Worm (Caenorhabditis elegans): ENCODE results near the gene eat-6.
"Not testable (repeated sequence)": the region's sequence is repeated elsewhere in the genome, so short reads cannot be mapped to it uniquely, and the experiment has no call there.

eat-6 gene

DNA sequence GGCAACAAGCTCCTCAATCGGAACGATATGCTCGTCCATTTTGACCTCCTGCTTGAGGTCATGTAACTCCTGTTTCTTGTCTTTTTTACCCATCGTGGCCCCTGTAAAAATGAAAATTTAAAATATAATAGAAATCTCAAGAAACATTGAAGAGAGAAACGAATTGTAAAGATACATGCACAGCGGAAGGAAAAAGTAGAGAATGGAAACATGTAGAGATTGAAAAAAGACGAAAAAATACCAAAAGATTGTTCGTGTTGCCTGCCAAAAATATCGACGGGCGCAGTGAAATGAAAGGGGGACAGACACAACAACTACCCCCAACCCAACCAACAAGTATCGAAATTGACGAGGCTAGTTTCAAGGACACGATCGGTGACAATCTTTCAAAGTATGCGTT lies at the start of gene eat-6:
TSS of gene eat-6 (minus strand) at position 101 of the 400 bp plus-strand sequence.
- no peak for TF ChIP-seq unc-62 (GFP tag; optimal IDR thresholded peaks at IDR 0.05)

DNA sequence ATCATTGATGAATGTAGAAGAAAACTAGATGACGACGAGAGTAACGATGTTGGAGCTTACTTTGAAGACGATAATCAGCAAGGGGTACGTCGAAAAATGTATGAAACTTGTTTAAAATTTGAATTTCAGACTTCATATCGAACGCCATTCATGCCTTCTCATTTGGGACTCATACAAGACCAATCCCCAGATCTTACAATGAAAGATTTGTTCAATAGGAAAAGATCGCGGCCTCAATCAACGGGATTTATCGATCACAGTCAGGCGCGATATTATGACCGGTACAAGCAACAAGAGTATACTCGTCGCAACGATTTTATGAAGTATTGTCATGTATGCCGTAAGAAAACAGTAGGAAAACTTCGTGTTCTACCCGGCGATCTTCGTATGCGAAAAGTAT lies 47.0 kb upstream of the eat-6 start:
- no peak for TF ChIP-seq unc-62 (GFP tag; optimal IDR thresholded peaks at IDR 0.05)

DNA sequence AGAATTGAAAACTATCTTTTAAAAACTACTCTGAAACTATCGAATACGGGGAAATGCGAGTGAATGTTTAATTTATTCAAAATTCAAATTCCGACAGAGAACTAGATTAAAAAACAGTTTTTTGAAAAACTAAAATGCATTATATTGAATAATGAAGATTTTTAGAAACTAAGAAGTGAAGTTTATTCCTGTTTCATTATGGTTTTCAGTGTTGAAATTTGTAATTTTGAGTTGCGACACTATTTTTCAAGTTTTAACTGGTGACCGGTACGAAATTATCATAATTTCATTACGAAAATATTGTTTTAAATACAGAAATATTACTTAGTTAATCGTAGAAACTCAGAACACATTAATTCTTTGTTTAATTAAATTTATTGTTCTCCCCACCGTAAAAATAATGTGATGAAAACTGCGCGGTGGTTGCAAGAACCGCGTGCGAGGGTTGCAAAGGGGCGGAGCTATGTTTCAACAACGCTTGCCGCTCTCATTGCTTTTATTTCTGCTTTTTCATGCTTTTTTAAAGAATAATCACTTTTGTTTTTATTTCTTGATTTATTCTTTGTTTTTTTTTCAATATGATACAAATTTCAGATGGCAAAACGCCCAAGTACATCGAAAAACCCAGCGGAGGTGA lies 46.4 kb upstream of the eat-6 start, which contains the start of gene him-17:
TSS of gene him-17 (plus strand) at position 595 of the 637 bp plus-strand sequence.
- no peak for TF ChIP-seq unc-62 (GFP tag; optimal IDR thresholded peaks at IDR 0.05)

DNA sequence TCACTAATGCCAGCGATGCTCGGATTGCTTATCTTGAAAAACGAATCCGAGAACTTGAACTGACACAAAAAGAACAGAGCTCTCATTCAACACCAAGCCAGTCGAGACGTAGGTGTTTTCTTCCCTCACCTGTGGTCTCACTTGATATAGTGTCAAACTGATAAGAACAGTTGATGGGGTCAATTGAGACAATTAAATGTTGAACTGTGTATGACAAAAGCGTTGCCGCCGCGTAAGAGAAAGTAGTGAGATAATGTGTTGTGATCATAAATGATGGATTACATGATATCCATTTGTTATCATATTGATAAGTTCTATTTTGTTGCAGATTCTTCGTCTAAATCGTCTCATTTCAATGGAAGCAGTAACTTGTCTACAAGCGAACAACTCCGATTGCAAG lies 43.9 kb upstream of the eat-6 start:
- no peak for TF ChIP-seq unc-62 (GFP tag; optimal IDR thresholded peaks at IDR 0.05)

DNA sequence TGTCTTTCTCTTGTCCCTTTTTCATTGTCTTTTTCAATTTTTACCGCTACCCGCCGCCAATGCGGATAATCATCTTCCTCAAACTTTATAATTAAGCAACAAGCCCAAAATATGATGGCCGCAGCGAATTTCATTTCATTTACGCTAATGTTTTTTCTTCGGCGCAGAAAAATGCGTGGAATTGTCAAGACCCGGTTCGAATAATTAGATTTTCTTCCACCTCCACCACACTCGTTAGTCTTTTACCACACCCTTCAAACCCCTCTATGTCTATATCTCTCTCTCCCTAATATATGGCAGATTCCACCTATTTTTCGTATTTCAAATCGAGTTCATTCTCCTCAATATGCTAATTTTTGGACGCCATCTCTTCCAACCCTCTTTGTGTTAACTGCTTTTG lies 40.7 kb upstream of the eat-6 start:
- TF ChIP-seq unc-62 (GFP tag; optimal IDR thresholded peaks at IDR 0.05), result no peak

DNA sequence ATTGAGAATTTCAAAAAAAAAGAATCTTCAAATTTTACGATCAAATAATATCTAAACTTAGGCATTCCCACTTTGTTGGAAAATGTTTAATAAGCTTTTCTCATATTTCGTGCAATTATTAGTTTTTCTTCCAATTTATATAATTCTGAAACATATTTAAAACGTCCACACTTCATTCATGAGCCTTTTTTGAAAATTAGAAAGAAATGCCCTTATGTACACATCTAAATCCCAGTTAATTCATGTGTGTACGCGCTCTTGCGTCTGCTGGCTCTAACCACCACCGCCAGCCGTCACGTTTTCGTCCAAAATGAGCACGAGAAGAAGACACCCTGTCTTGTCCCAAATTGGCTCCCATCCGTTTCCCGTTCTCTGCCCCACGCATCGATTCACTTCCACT lies 36.8 kb upstream of the eat-6 start:
- TF ChIP-seq unc-62 (GFP tag; optimal IDR thresholded peaks at IDR 0.05), result no peak

DNA sequence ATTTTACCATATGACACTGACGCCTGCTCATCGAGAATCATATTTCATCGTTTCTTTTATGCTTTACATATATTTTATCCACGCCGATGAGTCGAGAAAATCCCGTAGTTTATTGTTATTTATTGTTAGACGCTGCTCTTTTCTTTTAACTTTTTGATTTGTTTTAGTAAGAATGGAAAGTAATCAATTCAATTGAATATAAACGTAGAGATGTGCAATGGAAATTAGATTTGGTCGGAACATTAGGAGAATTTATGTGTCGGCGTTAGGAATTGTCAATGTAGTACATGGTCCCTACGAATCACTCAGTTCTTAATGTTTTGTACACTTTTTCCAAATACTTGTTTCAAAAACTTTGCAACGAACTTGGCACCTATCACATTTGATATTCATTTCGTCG lies 35.4 kb upstream of the eat-6 start:
- no peak for TF ChIP-seq unc-62 (GFP tag; optimal IDR thresholded peaks at IDR 0.05)

DNA sequence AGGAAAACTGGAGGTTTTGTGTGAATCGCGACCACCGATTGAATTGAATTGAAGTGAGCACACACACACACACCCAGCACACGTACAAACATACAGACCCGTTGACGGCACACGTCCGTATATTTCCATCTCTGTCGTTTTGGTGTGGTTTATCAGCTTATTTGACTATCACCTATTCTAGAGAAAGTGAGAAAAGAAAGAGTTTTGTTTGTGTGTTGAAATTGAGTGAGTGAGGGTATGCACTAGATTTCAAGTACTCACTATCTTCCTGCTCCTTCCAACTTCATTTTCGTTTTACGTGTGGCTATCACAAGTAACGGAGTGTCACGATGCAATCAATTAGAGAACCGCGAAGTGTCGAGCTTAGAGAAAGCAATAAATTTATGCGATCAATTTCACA lies 34.0 kb upstream of the eat-6 start:
- no peak for TF ChIP-seq unc-62 (GFP tag; optimal IDR thresholded peaks at IDR 0.05)

DNA sequence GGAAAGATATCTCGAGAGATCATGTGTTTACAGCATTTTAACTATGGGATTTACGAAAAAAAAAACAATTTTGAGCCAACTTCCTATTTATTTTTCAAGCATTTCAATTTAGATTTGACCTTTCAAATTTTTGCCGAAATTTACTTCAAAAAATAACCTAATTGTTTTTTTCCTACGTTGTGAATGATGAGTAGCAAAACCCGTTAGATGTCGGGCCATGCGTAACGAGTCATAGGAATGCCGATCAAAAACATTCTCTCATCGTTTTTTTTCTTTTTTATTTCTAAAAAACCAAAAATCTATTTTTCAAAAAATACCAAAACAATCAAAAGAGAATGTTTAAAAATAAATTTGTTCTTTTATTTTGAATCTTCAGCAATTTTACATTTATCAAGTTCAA lies 33.1 kb upstream of the eat-6 start:
- TF ChIP-seq unc-62 (GFP tag; optimal IDR thresholded peaks at IDR 0.05), result no peak

DNA sequence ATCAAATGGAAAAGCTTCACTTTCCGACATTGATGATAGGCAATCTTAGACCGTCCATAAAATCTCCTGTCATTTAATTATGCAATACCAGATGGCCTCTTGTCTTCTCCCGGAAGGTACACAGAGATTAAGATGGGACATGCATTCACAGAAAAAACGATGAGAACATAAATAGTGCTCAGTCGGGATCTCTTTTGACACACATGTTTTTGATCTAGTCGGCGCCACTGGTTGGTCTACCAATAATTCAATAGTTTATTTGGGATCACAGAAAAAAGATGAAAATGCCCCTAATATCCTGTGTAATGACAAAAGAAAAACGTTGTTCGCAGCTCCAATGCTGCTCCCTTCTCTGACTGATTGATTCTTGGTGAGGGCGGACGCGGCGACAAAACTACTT lies 31.3 kb upstream of the eat-6 start:
- no peak for TF ChIP-seq unc-62 (GFP tag; optimal IDR thresholded peaks at IDR 0.05)

DNA sequence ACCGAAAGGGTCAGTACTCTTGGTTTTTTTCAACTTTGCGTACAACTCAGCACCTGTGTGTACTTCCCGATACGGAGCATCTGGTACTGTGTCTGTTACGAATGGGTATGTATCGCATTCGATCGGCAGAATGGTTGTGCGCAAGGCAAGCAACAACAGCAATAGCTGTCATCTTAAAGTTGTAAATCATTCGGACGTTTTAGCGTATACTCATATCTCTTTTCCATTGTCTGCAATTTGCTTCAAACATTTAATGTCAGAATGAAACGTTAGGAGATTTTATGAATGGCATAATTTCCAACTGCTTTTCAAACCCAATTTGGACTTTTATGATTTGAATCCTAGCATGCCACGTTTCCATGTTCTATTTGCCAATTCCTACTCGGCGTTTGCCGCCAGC lies 27.3 kb upstream of the eat-6 start:
- no peak for TF ChIP-seq unc-62 (GFP tag; optimal IDR thresholded peaks at IDR 0.05)

DNA sequence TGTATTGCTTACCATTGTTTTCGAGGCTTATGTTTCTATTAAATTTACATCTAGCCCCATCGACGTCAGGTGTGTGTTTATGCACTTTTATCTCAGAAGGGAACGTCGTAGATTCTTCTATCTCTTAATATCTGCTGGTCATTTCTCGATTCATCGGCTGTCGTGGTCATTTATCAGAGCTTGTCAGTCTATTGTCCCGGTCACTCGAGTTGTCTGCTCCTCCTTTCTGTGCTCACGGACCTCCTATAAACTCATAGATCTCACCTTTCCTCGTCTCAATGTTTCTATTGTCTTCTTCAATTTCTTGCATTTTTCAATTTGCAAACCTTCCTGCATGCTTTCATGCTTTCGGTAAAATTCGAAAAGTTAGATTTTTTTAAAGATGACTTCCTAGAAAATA lies 24.4 kb upstream of the eat-6 start:
- TF ChIP-seq unc-62 (GFP tag; optimal IDR thresholded peaks at IDR 0.05), result no peak

DNA sequence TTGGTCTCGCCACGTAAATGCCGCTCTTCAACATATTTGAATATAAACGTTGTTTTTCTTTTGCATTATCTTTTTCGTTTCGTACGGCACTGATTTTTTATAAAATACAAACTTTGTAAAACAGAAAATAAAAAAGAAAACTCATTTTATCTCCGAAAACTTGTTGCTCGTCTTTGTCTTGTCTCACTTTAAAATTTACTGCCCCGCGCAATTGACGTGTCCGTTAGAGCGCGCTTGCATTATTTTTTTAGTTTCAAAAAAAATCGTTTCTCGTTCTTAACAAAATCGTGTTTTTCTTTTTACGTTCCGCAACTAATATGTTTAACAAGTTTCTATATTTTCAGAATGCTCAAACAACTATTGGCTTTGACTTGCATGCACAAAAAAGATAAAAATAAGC lies 22.8 kb upstream of the eat-6 start, which contains the start of gene noca-1:
TSS of gene noca-1 (plus strand) at position 345 of the 400 bp plus-strand sequence.
- no peak for TF ChIP-seq unc-62 (GFP tag; optimal IDR thresholded peaks at IDR 0.05)

DNA sequence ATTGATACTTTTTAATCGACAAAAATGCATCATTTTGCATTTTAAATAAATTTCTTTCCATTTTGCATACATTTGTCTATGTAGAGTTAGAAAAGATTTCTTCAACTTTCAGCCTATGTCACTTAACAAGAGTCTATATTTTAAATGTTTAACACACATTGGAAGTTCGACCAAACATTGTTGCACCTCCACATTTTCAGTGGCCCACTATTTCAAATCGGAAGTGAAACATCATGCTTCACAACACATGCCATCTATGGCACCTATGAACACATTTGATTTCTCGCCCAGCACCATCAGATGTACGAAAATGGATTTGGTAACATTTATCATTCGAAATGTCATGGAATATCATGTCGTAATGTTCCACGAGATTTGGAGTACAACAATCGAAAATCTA lies 8.9 kb upstream of the eat-6 start, which contains the start of gene dhc-3:
TSS of gene dhc-3 (plus strand) at position 301 of the 400 bp plus-strand sequence.
- TF ChIP-seq unc-62 (GFP tag; optimal IDR thresholded peaks at IDR 0.05), result no peak

DNA sequence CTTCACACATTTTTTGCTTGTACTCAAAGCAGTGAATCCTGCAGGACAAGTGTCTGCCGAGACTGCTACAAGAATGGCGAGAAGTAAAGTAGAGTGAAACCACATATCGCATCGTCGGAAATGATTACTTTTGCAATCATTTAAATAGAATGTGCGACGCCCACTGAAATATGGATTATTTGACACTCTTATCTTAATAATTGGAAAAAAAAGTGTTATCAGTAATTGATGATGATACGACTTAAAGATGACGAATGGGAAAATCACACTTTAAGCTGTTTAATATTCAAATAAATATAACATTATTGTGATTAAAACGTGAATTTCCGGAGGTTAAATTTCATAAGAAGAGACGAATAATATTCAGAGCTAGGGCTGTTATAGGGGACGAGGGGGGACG lies 8.2 kb upstream of the eat-6 start, which contains the start of gene clec-41:
TSS of gene clec-41 (minus strand) at position 147 of the 400 bp plus-strand sequence.
- TF ChIP-seq unc-62 (GFP tag; optimal IDR thresholded peaks at IDR 0.05), result no peak

DNA sequence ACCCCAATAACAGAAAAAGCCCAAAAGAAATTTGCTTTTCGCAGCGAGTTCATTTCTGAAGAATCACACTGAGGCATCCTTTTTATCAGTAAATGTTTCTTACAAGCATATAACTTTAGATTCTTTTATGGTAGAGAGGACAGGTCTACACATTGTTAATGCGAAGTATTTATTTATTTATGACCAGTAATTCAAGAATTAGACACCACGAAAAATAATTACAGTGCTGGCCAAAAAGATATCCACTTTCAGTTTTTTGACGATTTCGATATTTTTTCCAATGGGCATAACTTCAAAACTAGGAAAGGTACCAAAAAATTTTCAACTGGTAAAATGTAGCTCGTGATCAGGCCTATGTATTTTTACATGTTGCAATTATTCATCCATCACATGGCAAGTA lies 5.0 kb upstream of the eat-6 start, which contains the start of gene clec-225:
TSS of gene clec-225 (minus strand) at position 101 of the 400 bp plus-strand sequence.
- not testable (repeated sequence) for TF ChIP-seq unc-62 (GFP tag; optimal IDR thresholded peaks at IDR 0.05)

DNA sequence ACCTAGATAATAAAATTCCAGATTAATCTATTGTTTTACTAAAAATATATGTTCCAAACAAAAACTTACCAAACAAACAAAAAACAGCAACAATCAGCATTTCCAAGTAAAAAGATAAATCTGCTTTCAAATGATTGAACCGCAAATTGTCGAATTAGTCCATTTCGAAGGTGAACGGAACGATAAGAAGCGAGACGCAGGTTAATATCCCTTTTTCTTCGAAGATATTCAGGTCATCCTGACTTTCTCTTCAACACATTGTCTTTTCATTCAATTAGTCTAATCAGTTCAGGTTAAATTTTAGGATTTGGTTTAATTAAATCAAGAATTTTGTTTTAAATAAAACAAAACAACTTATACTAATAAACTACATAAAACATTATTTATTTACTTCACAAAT lies 3.6 kb upstream of the eat-6 start, which contains the start of gene B0365.9:
TSS of gene B0365.9 (minus strand) at position 186 of the 400 bp plus-strand sequence.
- TF ChIP-seq unc-62 (GFP tag; optimal IDR thresholded peaks at IDR 0.05), result no peak

DNA sequence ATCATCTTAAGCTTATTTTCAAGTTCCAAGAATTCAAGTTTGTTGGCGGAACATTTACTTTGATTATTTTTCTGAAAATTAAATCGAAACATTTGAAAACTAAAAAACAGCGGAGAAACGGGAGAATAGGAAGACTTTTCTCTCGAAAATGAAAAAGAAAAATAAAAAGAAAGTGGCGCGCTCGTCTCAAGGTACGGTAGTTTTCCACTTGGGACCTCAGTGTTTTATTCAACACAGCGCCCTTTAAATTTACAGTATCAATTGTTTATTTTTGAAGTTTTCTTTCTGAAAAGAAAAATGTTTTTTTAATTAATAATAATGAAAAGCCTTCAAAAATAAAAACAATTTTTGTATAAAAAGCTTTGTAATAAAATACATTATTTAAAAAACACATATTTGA lies 1.7 kb upstream of the eat-6 start:
- TF ChIP-seq unc-62 (GFP tag; optimal IDR thresholded peaks at IDR 0.05), result no peak

All from whole organism, dauer.